Fruit fly (Drosophila melanogaster) whole organism, wandering third instar larva: ENCODE measurements around the gene Sulf1.

Source experiments
- Dfd ChIP-seq: fragments of >200 bp; optimal IDR thresholded peaks from 2 replicates; lab custom pipeline; 2017; ENCODE audit warnings: missing biosample characterization, missing genetic modification characterization
- Hnf4 ChIP-seq: fragments of 200-800 bp; sonication (Bioruptor generic); optimal IDR thresholded peaks from 2 replicates; lab custom pipeline; 2016; ENCODE audit warnings: missing biosample characterization, mild to moderate bottlenecking, missing genetic modification characterization
- Hr78 ChIP-seq: fragments of >200 bp; optimal IDR thresholded peaks from 2 replicates; lab custom pipeline; 2017; ENCODE audit warnings: missing biosample characterization, missing genetic modification characterization
- OdsH ChIP-seq: fragments of 200-800 bp; sonication (Bioruptor generic); optimal IDR thresholded peaks from 2 replicates; lab custom pipeline; 2016; ENCODE audit warnings: missing biosample characterization, mild to moderate bottlenecking, missing genetic modification characterization
- Vsx2 ChIP-seq: fragments of 200-300, 225-300 bp; sonication (Bioruptor generic); optimal IDR thresholded peaks from 2 replicates; lab custom pipeline; 2018; ENCODE audit warnings: missing biosample characterization, missing genetic modification characterization; ENCODE audit not compliant: partially characterized antibody
- dsf ChIP-seq: sonication (Bioruptor generic); optimal IDR thresholded peaks from 2 replicates; lab custom pipeline; 2016; ENCODE audit warnings: missing biosample characterization, missing genetic modification characterization, borderline replicate concordance
- ey ChIP-seq: fragments of 200-800 bp; sonication (Bioruptor generic); optimal IDR thresholded peaks from 2 replicates; lab custom pipeline; 2016; ENCODE audit warnings: missing biosample characterization, missing genetic modification characterization
- fru ChIP-seq: fragments of 200-800 bp; sonication (Bioruptor generic); optimal IDR thresholded peaks from 3 replicates; lab custom pipeline; 2016; ENCODE audit warnings: missing biosample characterization, mild to moderate bottlenecking, missing genetic modification characterization
- h ChIP-seq: fragments of 200-800 bp; sonication (Bioruptor generic); optimal IDR thresholded peaks from 3 replicates; lab custom pipeline; 2016; ENCODE audit warnings: missing biosample characterization, mild to moderate bottlenecking, missing genetic modification characterization
- lola ChIP-seq: fragments of >200 bp; optimal IDR thresholded peaks from 2 replicates; lab custom pipeline; 2017; ENCODE audit warnings: missing biosample characterization, missing genetic modification characterization
- sv ChIP-seq: fragments of 200-800 bp; sonication (Bioruptor generic); optimal IDR thresholded peaks from 3 replicates; lab custom pipeline; 2016; ENCODE audit warnings: missing biosample characterization, missing genetic modification characterization

dm6 chr3R:16285612-16286188 lies 53.7 kb downstream of the Sulf1 start:
- TF ChIP-seq OdsH (no peak), Vsx2 (GFP tag; lab: Kevin White, UChicago) (no peak), lola (GFP tag; lab: Kevin White, UChicago) (no peak), dsf (GFP tag; lab: Kevin White, UChicago) (no peak), ey (GFP tag; lab: Kevin White, UChicago) (no peak), Hnf4 (GFP tag; lab: Kevin White, UChicago) (no peak), sv (GFP tag; lab: Kevin White, UChicago) (no peak), h (no peak), fru (no peak), Dfd (GFP tag; lab: Kevin White, UChicago) (no peak), Hr78 (no peak)
